Worm (Caenorhabditis elegans): ENCODE data around the gene Y55B1AR.4.

ce11 chrIII:646454-646853 lies 41.1 kb upstream of the Y55B1AR.4 start, which contains the start of gene orai-1:
- no peak for TF ChIP-seq egl-18 (GFP tag; IDR thresholded peaks at IDR 0.05)
- no peak for TF ChIP-seq unc-130 (GFP tag; optimal IDR thresholded peaks at IDR 0.05)
- no peak for TF ChIP-seq pha-4 (tag; optimal IDR thresholded peaks at IDR 0.05)
- TF ChIP-seq F22D6.2 (tag; optimal IDR thresholded peaks at IDR 0.05), result no peak
- TF ChIP-seq ztf-25 (GFP tag; IDR thresholded peaks at IDR 0.05), result no peak
